Worm (Caenorhabditis elegans) whole organism, young adult: ENCODE measurements around the gene rab-21.

Source experiments
- Y79H2A.3 ChIP-seq: fragments of 200-800 bp; sonication (Bioruptor generic); conservative IDR thresholded peaks from 2 replicates; pipeline ENCODE4 v1.3.6; 2022; ENCODE audit warnings: missing genetic modification reagents, missing genetic modification characterization, missing compliant biosample characterization
- cebp-1 ChIP-seq, 2 experiments: fragments of 200-800 bp in 1 of 2; sonication (Bioruptor generic) in 1 of 2; sonication (generic microtip) in 1 of 2; IDR thresholded peaks in 1 of 2; optimal IDR thresholded peaks in 1 of 2; 2 replicates each; pipeline versions ENCODE4 v1.3.6 to Lab custom; 2017 to 2022; ENCODE audit warnings: missing compliant biosample characterization in 2 of 2, missing genetic modification characterization in 2 of 2, mild to moderate bottlenecking in 1 of 2, missing genetic modification reagents in 1 of 2, moderate library complexity in 1 of 2
- efl-1 ChIP-seq: fragments of 150-350 bp; optimal IDR thresholded peaks from 2 replicates; lab custom pipeline; 2014; ENCODE audit warnings: missing biosample characterization, missing genetic modification reagents, missing genetic modification characterization
- let-526 ChIP-seq: fragments of 200-800 bp; sonication (Bioruptor generic); IDR thresholded peaks from 2 replicates; pipeline ENCODE4 v1.3.6; 2022; ENCODE audit warnings: missing genetic modification reagents, missing genetic modification characterization, missing compliant biosample characterization
- unc-130 ChIP-seq: sonication (generic microtip); optimal IDR thresholded peaks from 2 replicates; lab custom pipeline; 2016; ENCODE audit warnings: missing genetic modification reagents, missing genetic modification characterization, missing compliant biosample characterization

DNA sequence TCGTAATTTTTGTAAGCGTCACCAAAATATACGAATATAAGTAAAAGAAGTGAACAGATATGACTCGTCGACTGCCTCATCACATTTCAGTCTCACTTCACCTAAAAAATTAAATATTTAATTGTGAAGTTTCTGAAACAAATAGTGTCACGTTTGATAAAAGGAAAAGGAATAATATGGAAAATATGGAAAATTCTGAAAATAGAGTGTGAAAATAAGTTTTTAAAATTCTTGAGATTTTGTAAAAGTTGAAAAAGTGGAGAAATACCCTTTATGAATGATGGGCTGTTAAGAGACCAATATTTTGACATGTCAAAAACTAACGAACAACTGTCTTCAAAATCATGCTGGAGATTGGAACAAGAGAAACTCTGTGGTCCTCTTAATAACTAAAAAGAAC lies 11.9 kb upstream of the rab-21 start, which contains the start of gene T01B7.9:
- TF ChIP-seq cebp-1 (GFP tag; IDR thresholded peaks at IDR 0.05; lab: Robert Waterston, UW) (no peak), cebp-1 (tag; optimal IDR thresholded peaks at IDR 0.05; lab: Kevin White, UChicago) (no peak), efl-1 (GFP tag; lab: Kevin White, UChicago) (no peak), let-526 (GFP tag; lab: Robert Waterston, UW) (no peak), unc-130 (GFP tag; lab: Kevin White, UChicago) (no peak), Y79H2A.3 (GFP tag; lab: Robert Waterston, UW) (no peak)
